Fruit fly (Drosophila melanogaster): ENCODE measurements around the gene Gug.

Gug gene

dm6 chr3L:8455015-8455908 lies 5.5 kb downstream of the Gug start (continued):
- TF ChIP-seq kni (GFP tag; optimal IDR thresholded peaks at IDR 0.05) (no peak), CG9609 (GFP tag; optimal IDR thresholded peaks at IDR 0.05) (peak; percentile 17), E2f2 (GFP tag; IDR thresholded peaks at IDR 0.05) (peak; percentile 60; the same call in 1 of the 2 replicates), CG10147 (GFP tag; optimal IDR thresholded peaks at IDR 0.05) (peak; percentile 94), nerfin-1 (tag; optimal IDR thresholded peaks at IDR 0.05) (peak; percentile 79), br (optimal IDR thresholded peaks at IDR 0.05) (no peak), kah (GFP tag; optimal IDR thresholded peaks at IDR 0.05) (peak; percentile 77), ttk (GFP tag; IDR thresholded peaks at IDR 0.05) (peak; percentile 47; the same call in 1 of the 2 replicates), CG10959 (GFP tag; IDR thresholded peaks at IDR 0.05) (no peak), dm (GFP tag; optimal IDR thresholded peaks at IDR 0.05) (peak; percentile 29), Dip3 (GFP tag; optimal IDR thresholded peaks at IDR 0.05) (peak; percentile 25), schlank (tag; optimal IDR thresholded peaks at IDR 0.05) (peak; percentile 57), otp (GFP tag; IDR thresholded peaks at IDR 0.05) (peak; percentile 48; the same call in 1 of the 3 replicates), CG15514 (GFP tag; optimal IDR thresholded peaks at IDR 0.05) (peak; percentile 83), CG17568 (GFP tag; optimal IDR thresholded peaks at IDR 0.05) (peak; percentile 78), CG10543 (GFP tag; optimal IDR thresholded peaks at IDR 0.05) (peak; percentile 83), CG18619 (GFP tag; optimal IDR thresholded peaks at IDR 0.05) (peak; percentile 89), bcd (GFP tag; optimal IDR thresholded peaks at IDR 0.05) (peak; percentile 92), CG10979 (tag; optimal IDR thresholded peaks at IDR 0.05) (peak; percentile 86), bowl (GFP tag; IDR thresholded peaks at IDR 0.05) (peak; percentile 51; the same call in 1 of the 2 replicates), tin (GFP tag; optimal IDR thresholded peaks at IDR 0.05) (peak; percentile 83), gce (GFP tag; IDR thresholded peaks at IDR 0.05) (peak; percentile 66; the same call in 1 of the 3 replicates), Bgb (GFP tag; IDR thresholded peaks at IDR 0.05; ENCODE audit: partially characterized antibody) (no peak), da (GFP tag; optimal IDR thresholded peaks at IDR 0.05) (no peak), CG10321 (GFP tag; IDR thresholded peaks at IDR 0.05) (no peak), onecut (GFP tag; IDR thresholded peaks at IDR 0.05) (peak; percentile 68), CG3163 (GFP tag; optimal IDR thresholded peaks at IDR 0.05) (no peak), CG9215 (GFP tag; IDR thresholded peaks at IDR 0.05) (peak; percentile 73), Ssrp (tag; optimal IDR thresholded peaks at IDR 0.05) (peak; percentile 78), CG2129 (GFP tag; IDR thresholded peaks at IDR 0.05; ENCODE audit: partially characterized antibody) (no peak), Hr39 (optimal IDR thresholded peaks at IDR 0.05) (no peak), amos (GFP tag; IDR thresholded peaks at IDR 0.05; ENCODE audit: partially characterized antibody) (no peak), CG1602 (GFP tag; optimal IDR thresholded peaks at IDR 0.05) (peak; percentile 64), D19A (tag; optimal IDR thresholded peaks at IDR 0.05) (peak; percentile 90), hth (optimal IDR thresholded peaks at IDR 0.05) (no peak), Atf3 (GFP tag; optimal IDR thresholded peaks at IDR 0.05) (no peak), CG18011 (GFP tag; optimal IDR thresholded peaks at IDR 0.05) (peak; percentile 76), esg (GFP tag; conservative IDR thresholded peaks at IDR 0.05) (peak; percentile 72), CG30020 (tag; optimal IDR thresholded peaks at IDR 0.05) (peak; percentile 48), D19B (GFP tag; optimal IDR thresholded peaks at IDR 0.05) (peak; percentile 80), eve (GFP tag; optimal IDR thresholded peaks at IDR 0.05) (peak in 1 of 2 experiments; percentile 95), Xbp1 (GFP tag; optimal IDR thresholded peaks at IDR 0.05) (peak; percentile 72), tap (tag; optimal IDR thresholded peaks at IDR 0.05) (peak; percentile 88), CG9797 (GFP tag; optimal IDR thresholded peaks at IDR 0.05) (peak; percentile 24), az2 (GFP tag; optimal IDR thresholded peaks at IDR 0.05) (peak; percentile 81), bab2 (GFP tag; optimal IDR thresholded peaks at IDR 0.05) (peak; percentile 37), CG8944 (GFP tag; optimal IDR thresholded peaks at IDR 0.05) (no peak), btn (GFP tag; optimal IDR thresholded peaks at IDR 0.05) (no peak), CG13894 (tag; optimal IDR thresholded peaks at IDR 0.05) (peak; percentile 97), dimm (GFP tag; IDR thresholded peaks at IDR 0.05) (no peak)

Data from whole organism, embryonic.